Fruit fly (Drosophila melanogaster) whole organism, embryonic: ENCODE data around the gene CG13810.

Source experiments
- Atf6 ChIP-seq: fragments of 200-800 bp; sonication (Bioruptor generic); IDR thresholded peaks from 2 replicates; pipeline ENCODE4 v1.3.6; 2022; ENCODE audit warnings: missing biosample characterization, missing genetic modification characterization
- B-H2 ChIP-seq: fragments of 200-800 bp; sonication (Bioruptor generic); optimal IDR thresholded peaks from 2 replicates; lab custom pipeline; 2018; ENCODE audit warnings: missing biosample characterization, mild to moderate bottlenecking, missing genetic modification characterization
- Bteb2 ChIP-seq: fragments of 200-800 bp; sonication (Bioruptor generic); optimal IDR thresholded peaks from 2 replicates; lab custom pipeline; 2016; ENCODE audit warnings: missing biosample characterization, missing genetic modification characterization
- C15 ChIP-seq: fragments of 200-800 bp; sonication (Bioruptor generic); IDR thresholded peaks from 3 replicates; pipeline ENCODE4 v1.3.6; 2022; ENCODE audit warnings: missing biosample characterization, missing genetic modification characterization
- CG10959 ChIP-seq: fragments of 200-800 bp; sonication (Bioruptor generic); IDR thresholded peaks from 2 replicates; pipeline ENCODE4 v1.3.6; 2022; ENCODE audit warnings: missing biosample characterization, missing genetic modification characterization
- CG10979 ChIP-seq: fragments of 200-800 bp; sonication (Bioruptor generic); optimal IDR thresholded peaks from 2 replicates; lab custom pipeline; 2018; ENCODE audit warnings: missing biosample characterization, mild to moderate bottlenecking, missing genetic modification characterization, moderate library complexity
- CG11723 ChIP-seq: fragments of 200-800 bp; sonication (Bioruptor generic); optimal IDR thresholded peaks from 2 replicates; lab custom pipeline; 2017; ENCODE audit warnings: missing biosample characterization, mild to moderate bottlenecking, missing genetic modification characterization
- CG12942 ChIP-seq: fragments of 200-800 bp; sonication (Bioruptor generic); optimal IDR thresholded peaks from 3 replicates; lab custom pipeline; 2016; ENCODE audit warnings: missing biosample characterization, missing genetic modification characterization
- CG13624 ChIP-seq: fragments of 200-800 bp; sonication (Bioruptor generic); optimal IDR thresholded peaks from 2 replicates; lab custom pipeline; 2016; ENCODE audit warnings: missing biosample characterization, missing genetic modification characterization
- CG1529 ChIP-seq: fragments of 200-800 bp; sonication (Bioruptor generic); optimal IDR thresholded peaks from 3 replicates; lab custom pipeline; 2018; ENCODE audit warnings: missing biosample characterization, missing genetic modification characterization
- CG16815 ChIP-seq: fragments of 200-800 bp; sonication (Bioruptor generic); optimal IDR thresholded peaks from 3 replicates; lab custom pipeline; 2017; ENCODE audit warnings: missing biosample characterization, mild to moderate bottlenecking, missing genetic modification characterization
- CG17328 ChIP-seq: fragments of 200-800 bp; sonication (Bioruptor generic); IDR thresholded peaks from 2 replicates; pipeline ENCODE4 v1.3.6; 2022; ENCODE audit warnings: missing biosample characterization, missing genetic modification characterization
- CG17385 ChIP-seq: fragments of 200-800 bp; sonication (Bioruptor generic); optimal IDR thresholded peaks from 3 replicates; lab custom pipeline; 2018; ENCODE audit warnings: missing biosample characterization, mild to moderate bottlenecking, missing genetic modification characterization
- CG2199 ChIP-seq: fragments of 200-800 bp; sonication (Bioruptor generic); IDR thresholded peaks from 3 replicates; pipeline ENCODE4 v1.3.6; 2022; ENCODE audit warnings: missing biosample characterization, missing genetic modification characterization
- CG2712 ChIP-seq: fragments of 200-800 bp; optimal IDR thresholded peaks from 3 replicates; lab custom pipeline; 2019; ENCODE audit warnings: missing biosample characterization, mild to moderate bottlenecking, missing genetic modification characterization, moderate library complexity
- CG30403 ChIP-seq: fragments of 200-800 bp; sonication (Bioruptor generic); optimal IDR thresholded peaks from 3 replicates; lab custom pipeline; 2016; ENCODE audit warnings: missing biosample characterization, missing genetic modification characterization
- CG32532 ChIP-seq: fragments of 200-800 bp; sonication (Bioruptor generic); IDR thresholded peaks from 2 replicates; pipeline ENCODE4 v1.3.6; 2022; ENCODE audit warnings: missing biosample characterization, missing genetic modification characterization
- CG5953 ChIP-seq: fragments of 200-800 bp; sonication (Bioruptor generic); IDR thresholded peaks from 2 replicates; pipeline ENCODE4 v1.3.6; 2022; ENCODE audit warnings: missing biosample characterization, missing genetic modification characterization
- CG6175 ChIP-seq: fragments of 200-800 bp; sonication (Bioruptor generic); IDR thresholded peaks from 3 replicates; pipeline ENCODE4 v1.3.6; 2022; ENCODE audit warnings: missing biosample characterization, missing genetic modification characterization
- CG6254 ChIP-seq: fragments of 200-800 bp; sonication (Bioruptor generic); optimal IDR thresholded peaks from 3 replicates; lab custom pipeline; 2017; ENCODE audit warnings: mild to moderate bottlenecking, missing biosample characterization, missing genetic modification reagents, missing genetic modification characterization
- CG8089 ChIP-seq: fragments of 200-800 bp; sonication (Bioruptor generic); optimal IDR thresholded peaks from 3 replicates; lab custom pipeline; 2016; ENCODE audit warnings: missing biosample characterization, missing genetic modification characterization
- CG9817 ChIP-seq: fragments of 200-800 bp; sonication (Bioruptor generic); optimal IDR thresholded peaks from 2 replicates; lab custom pipeline; 2018; ENCODE audit warnings: missing biosample characterization, mild to moderate bottlenecking, missing genetic modification characterization, moderate library complexity
- CTCF ChIP-seq: fragments of 200-800 bp; sonication (Bioruptor generic); optimal IDR thresholded peaks from 2 replicates; lab custom pipeline; 2017; ENCODE audit warnings: missing biosample characterization, mild to moderate bottlenecking, missing genetic modification characterization, moderate library complexity
- Dll ChIP-seq: fragments of 200-800 bp; sonication (Bioruptor generic); IDR thresholded peaks from 4 replicates; pipeline ENCODE4 v1.3.6; 2022; ENCODE audit warnings: missing biosample characterization, missing genetic modification characterization; ENCODE audit not compliant: partially characterized antibody
- Ets65A ChIP-seq: fragments of 200-800 bp; sonication (Bioruptor generic); peaks from one replicate; lab custom pipeline; 2016; ENCODE audit warnings: missing biosample characterization, missing genetic modification characterization
- Ets97D ChIP-seq: fragments of 200-800 bp; sonication (Bioruptor generic); optimal IDR thresholded peaks from 3 replicates; lab custom pipeline; 2016; ENCODE audit warnings: missing biosample characterization, missing genetic modification characterization
- Fer3 ChIP-seq: fragments of 200-800 bp; sonication (Bioruptor generic); optimal IDR thresholded peaks from 2 replicates; lab custom pipeline; 2018; ENCODE audit warnings: missing biosample characterization, mild to moderate bottlenecking, missing genetic modification characterization, moderate library complexity
- H2.0 ChIP-seq: fragments of 200-800 bp; sonication (Bioruptor generic); IDR thresholded peaks from 2 replicates; pipeline ENCODE4 v1.3.6; 2022; ENCODE audit warnings: missing biosample characterization, missing genetic modification characterization
- HLH3B ChIP-seq: fragments of 200-800 bp; sonication (Bioruptor generic); IDR thresholded peaks from 2 replicates; pipeline ENCODE4 v1.3.6; 2022; ENCODE audit warnings: missing biosample characterization, missing genetic modification characterization
- Hand ChIP-seq: fragments of 200-800 bp; sonication (Bioruptor generic); optimal IDR thresholded peaks from 2 replicates; lab custom pipeline; 2017; ENCODE audit warnings: mild to moderate bottlenecking, missing biosample characterization, missing genetic modification reagents, missing genetic modification characterization
- HmgZ ChIP-seq: fragments of 200-800 bp; sonication (Bioruptor generic); optimal IDR thresholded peaks from 2 replicates; lab custom pipeline; 2018; ENCODE audit warnings: missing biosample characterization, mild to moderate bottlenecking, missing genetic modification characterization
- Hr78 ChIP-seq, 2 experiments: fragments of 200-800 bp in 1 of 2; fragments of >200 bp in 1 of 2; sonication (Bioruptor generic) in 1 of 2; optimal IDR thresholded peaks; 2 replicates each; lab custom pipeline; 2017 to 2019; ENCODE audit warnings: missing biosample characterization in 2 of 2, missing genetic modification characterization in 2 of 2, mild to moderate bottlenecking in 1 of 2, moderate library complexity in 1 of 2
- MTF-1 ChIP-seq: fragments of 200-800 bp; sonication (Bioruptor generic); optimal IDR thresholded peaks from 2 replicates; lab custom pipeline; 2018; ENCODE audit warnings: missing biosample characterization, mild to moderate bottlenecking, missing genetic modification characterization, borderline replicate concordance
- Mad ChIP-seq: fragments of 200-800 bp; sonication (Bioruptor generic); optimal IDR thresholded peaks from 2 replicates; lab custom pipeline; 2016; ENCODE audit warnings: missing biosample characterization, missing genetic modification characterization
- NC2α ChIP-seq: fragments of 200-800 bp; sonication (Bioruptor generic); optimal IDR thresholded peaks from 2 replicates; lab custom pipeline; 2016; ENCODE audit warnings: missing biosample characterization, missing genetic modification characterization
- NC2β ChIP-seq: fragments of 200-800 bp; sonication (Bioruptor generic); optimal IDR thresholded peaks from 2 replicates; lab custom pipeline; 2016; ENCODE audit warnings: missing biosample characterization, missing genetic modification characterization
- NfI ChIP-seq: fragments of 200-800 bp; sonication (Bioruptor generic); optimal IDR thresholded peaks from 3 replicates; lab custom pipeline; 2018; ENCODE audit warnings: missing biosample characterization, mild to moderate bottlenecking, missing genetic modification characterization, moderate library complexity
- cg ChIP-seq: fragments of 200-800 bp; sonication (Bioruptor generic); optimal IDR thresholded peaks from 3 replicates; lab custom pipeline; 2019; ENCODE audit warnings: missing biosample characterization, mild to moderate bottlenecking, missing genetic modification characterization, moderate library complexity
- corto ChIP-seq: fragments of 200-800 bp; sonication (Bioruptor generic); optimal IDR thresholded peaks from 2 replicates; lab custom pipeline; 2016; ENCODE audit warnings: missing biosample characterization, mild to moderate bottlenecking, missing genetic modification characterization, moderate library complexity
- dimm ChIP-seq: fragments of 200-800 bp; sonication (Bioruptor generic); IDR thresholded peaks from 2 replicates; pipeline ENCODE4 v1.3.6; 2022; ENCODE audit warnings: missing biosample characterization, missing genetic modification characterization
- dmrt99B ChIP-seq: fragments of 200-800 bp; sonication (Bioruptor generic); optimal IDR thresholded peaks from 2 replicates; lab custom pipeline; 2018; ENCODE audit warnings: missing biosample characterization, mild to moderate bottlenecking, missing genetic modification characterization, moderate library complexity
- gro ChIP-seq: fragments of 200-800 bp; sonication (Bioruptor generic); optimal IDR thresholded peaks from 2 replicates; lab custom pipeline; 2016; ENCODE audit warnings: missing biosample characterization, missing genetic modification characterization
- gt ChIP-seq: fragments of 200-800 bp; sonication (Bioruptor generic); IDR thresholded peaks from 2 replicates; pipeline ENCODE4 v1.3.6; 2022; ENCODE audit warnings: missing biosample characterization, missing genetic modification characterization
- hb ChIP-seq: fragments of 200-800 bp; sonication (Bioruptor generic); IDR thresholded peaks from 3 replicates; pipeline ENCODE4 v1.3.6; 2022; ENCODE audit warnings: missing biosample characterization, missing genetic modification characterization; ENCODE audit not compliant: partially characterized antibody
- nmo ChIP-seq: fragments of 200-800 bp; sonication (Bioruptor generic); optimal IDR thresholded peaks from 2 replicates; lab custom pipeline; 2018; ENCODE audit warnings: missing biosample characterization, mild to moderate bottlenecking, missing genetic modification characterization, moderate library complexity
- row ChIP-seq: fragments of 200-800 bp; sonication (Bioruptor generic); IDR thresholded peaks from 3 replicates; pipeline ENCODE4 v1.3.6; 2022; ENCODE audit warnings: missing biosample characterization, missing genetic modification characterization
- sug ChIP-seq: fragments of 200-800 bp; optimal IDR thresholded peaks from 2 replicates; lab custom pipeline; 2019; ENCODE audit warnings: missing biosample characterization, mild to moderate bottlenecking, missing genetic modification characterization, moderate library complexity
- tin ChIP-seq: fragments of 200-800 bp; sonication (Bioruptor generic); optimal IDR thresholded peaks from 3 replicates; lab custom pipeline; 2016; ENCODE audit warnings: missing biosample characterization, missing genetic modification characterization
- wek ChIP-seq: fragments of 200-800 bp; sonication (Bioruptor generic); optimal IDR thresholded peaks from 3 replicates; lab custom pipeline; 2018; ENCODE audit warnings: missing biosample characterization, mild to moderate bottlenecking, missing genetic modification characterization, moderate library complexity
- zen ChIP-seq: fragments of 200-800 bp; sonication (Bioruptor generic); optimal IDR thresholded peaks from 3 replicates; lab custom pipeline; 2018; ENCODE audit warnings: missing biosample characterization, mild to moderate bottlenecking, missing genetic modification characterization, moderate library complexity
- zen2 ChIP-seq: fragments of 200-800 bp; sonication (Bioruptor generic); IDR thresholded peaks from 3 replicates; pipeline ENCODE4 v1.3.6; 2022; ENCODE audit warnings: missing biosample characterization, missing genetic modification characterization; ENCODE audit not compliant: partially characterized antibody

The CG13810 gene

dm6 chr3L:2162019-2162418 lies 23.7 kb upstream of the CG13810 start (continued):
- TF ChIP-seq Ets65A (GFP tag; lab: Kevin White, UChicago), result peak; percentile 90
- TF ChIP-seq CG2712 (tag; lab: Kevin White, UChicago), result peak; percentile 87
- TF ChIP-seq HLH3B (GFP tag; lab: Robert Waterston, UW), result peak; percentile 88
- TF ChIP-seq Dll, result no peak
- peak; percentile 71; the same call in 1 of the 2 replicates for TF ChIP-seq gt (GFP tag; lab: Robert Waterston, UW)
- peak; percentile 46 for TF ChIP-seq CG8089 (GFP tag; lab: Kevin White, UChicago)
- TF ChIP-seq Fer3 (tag; lab: Kevin White, UChicago), result peak; percentile 29
- TF ChIP-seq dmrt99B (tag; lab: Kevin White, UChicago), result peak; percentile 90
- peak; percentile 17 for TF ChIP-seq CG16815 (GFP tag; lab: Kevin White, UChicago)
- TF ChIP-seq Hr78 (GFP tag; optimal IDR thresholded peaks at IDR 0.05; lab: Kevin White, UChicago), result peak in 1 of 2 experiments; percentile 60
- peak; percentile 29 for TF ChIP-seq zen (tag; lab: Kevin White, UChicago)
- TF ChIP-seq CG17328 (GFP tag; lab: Robert Waterston, UW), result peak; percentile 91
- peak; percentile 84 for TF ChIP-seq row (GFP tag; lab: Robert Waterston, UW)
- peak; percentile 59 for TF ChIP-seq CG9817 (tag; lab: Kevin White, UChicago)
- TF ChIP-seq zen2 (GFP tag; lab: Robert Waterston, UW), result no peak
- no peak for TF ChIP-seq cg (GFP tag; lab: Kevin White, UChicago)
- peak; percentile 24 for TF ChIP-seq Bteb2 (GFP tag; lab: Kevin White, UChicago)
- TF ChIP-seq hb (GFP tag; lab: Robert Waterston, UW), result no peak
- TF ChIP-seq MTF-1 (GFP tag; lab: Kevin White, UChicago), result peak; percentile 67
- TF ChIP-seq CG1529 (GFP tag; lab: Kevin White, UChicago), result peak; percentile 80
- no peak for TF ChIP-seq wek (GFP tag; lab: Kevin White, UChicago)
- peak; percentile 73 for TF ChIP-seq nmo (GFP tag; lab: Kevin White, UChicago)
- TF ChIP-seq Mad (GFP tag; lab: Kevin White, UChicago), result no peak
- TF ChIP-seq gro, result peak; percentile 20
- peak; percentile 33 for TF ChIP-seq corto (GFP tag; lab: Kevin White, UChicago)
- peak; percentile 84 for TF ChIP-seq CG10979 (tag; lab: Kevin White, UChicago)
- TF ChIP-seq H2.0, result peak; percentile 86
- peak; percentile 8 for TF ChIP-seq CG13624 (GFP tag; lab: Kevin White, UChicago)
- TF ChIP-seq NC2β (GFP tag; lab: Kevin White, UChicago), result peak; percentile 19
- TF ChIP-seq CG5953 (GFP tag; lab: Robert Waterston, UW), result peak; percentile 90
- TF ChIP-seq CG12942 (GFP tag; lab: Kevin White, UChicago), result peak; percentile 27
- TF ChIP-seq sug, result peak; percentile 17
- TF ChIP-seq dimm (GFP tag; lab: Robert Waterston, UW), result peak; percentile 54; the same call in 1 of the 2 replicates
- peak; percentile 68 for TF ChIP-seq CG30403 (GFP tag; lab: Kevin White, UChicago)
- TF ChIP-seq CTCF (GFP tag; lab: Kevin White, UChicago), result peak; percentile 26
- peak; percentile 45; the same call in 1 of the 2 replicates for TF ChIP-seq CG32532 (GFP tag; lab: Robert Waterston, UW)
- peak; percentile 43; the same call in 1 of the 3 replicates for TF ChIP-seq C15 (GFP tag; lab: Robert Waterston, UW)
- peak; percentile 70 for TF ChIP-seq CG17385 (GFP tag; lab: Kevin White, UChicago)
- TF ChIP-seq CG6175, result peak; percentile 39; the same call in 1 of the 3 replicates
- peak; percentile 40 for TF ChIP-seq HmgZ
- TF ChIP-seq CG6254 (GFP tag; lab: Kevin White, UChicago), result peak; percentile 64
- peak; percentile 73 for TF ChIP-seq CG10959
- peak; percentile 6 for TF ChIP-seq CG11723 (GFP tag; lab: Kevin White, UChicago)
- peak; percentile 62 for TF ChIP-seq NfI
- TF ChIP-seq CG2199 (GFP tag; lab: Robert Waterston, UW), result peak; percentile 81; the same call in 2 of the 3 replicates
- TF ChIP-seq B-H2 (GFP tag; lab: Kevin White, UChicago), result no peak
- TF ChIP-seq Ets97D, result no peak
- peak; percentile 7 for TF ChIP-seq NC2α (GFP tag; lab: Kevin White, UChicago)
- TF ChIP-seq Atf6 (GFP tag; lab: Robert Waterston, UW), result peak; percentile 49; the same call in 1 of the 2 replicates
- peak; percentile 79 for TF ChIP-seq tin (GFP tag; lab: Kevin White, UChicago)
- TF ChIP-seq Hand (GFP tag; lab: Kevin White, UChicago), result no peak
